Worm (Caenorhabditis elegans) whole organism, late embryonic: Measurements from ENCODE around the gene F54E7.6.

Source experiments
- ama-1 ChIP-seq: fragments of 150-350 bp; optimal IDR thresholded peaks from 2 replicates; lab custom pipeline; 2014
- ceh-31 ChIP-seq: sonication (generic microtip); optimal IDR thresholded peaks from 2 replicates; lab custom pipeline; 2016; ENCODE audit warnings: missing genetic modification characterization, missing compliant biosample characterization
- elt-2 ChIP-seq: sonication (generic microtip); optimal IDR thresholded peaks from 2 replicates; lab custom pipeline; 2016; ENCODE audit warnings: missing genetic modification reagents, missing genetic modification characterization, missing compliant biosample characterization
- hlh-6 ChIP-seq: sonication (generic microtip); optimal IDR thresholded peaks from 2 replicates; lab custom pipeline; 2016; ENCODE audit warnings: missing genotype, missing genetic modification characterization, missing compliant biosample characterization
- pha-4 ChIP-seq: fragments of 150-350 bp; optimal IDR thresholded peaks from 2 replicates; lab custom pipeline; 2018; ENCODE audit warnings: missing biosample characterization, missing genetic modification reagents, missing genetic modification characterization
- pqm-1 ChIP-seq: sonication (generic microtip); optimal IDR thresholded peaks from 2 replicates; lab custom pipeline; 2016; ENCODE audit warnings: missing genetic modification characterization, missing compliant biosample characterization
- pros-1 ChIP-seq: fragments of 150-350 bp; optimal IDR thresholded peaks from 2 replicates; lab custom pipeline; 2014; ENCODE audit warnings: missing biosample characterization, missing genetic modification reagents, missing genetic modification characterization
- ref-2 ChIP-seq: sonication (generic microtip); optimal IDR thresholded peaks from 2 replicates; lab custom pipeline; 2016; ENCODE audit warnings: missing genetic modification characterization, missing compliant biosample characterization
- tbx-2 ChIP-seq: sonication (generic microtip); optimal IDR thresholded peaks from 2 replicates; lab custom pipeline; 2016; ENCODE audit warnings: missing genetic modification characterization, missing compliant biosample characterization
- unc-86 ChIP-seq: sonication (generic microtip); optimal IDR thresholded peaks from 2 replicates; lab custom pipeline; 2016; ENCODE audit warnings: missing genetic modification characterization, missing compliant biosample characterization
- ztf-16 ChIP-seq: sonication (generic microtip); optimal IDR thresholded peaks from 2 replicates; lab custom pipeline; 2017; ENCODE audit warnings: missing genetic modification characterization, missing compliant biosample characterization

DNA sequence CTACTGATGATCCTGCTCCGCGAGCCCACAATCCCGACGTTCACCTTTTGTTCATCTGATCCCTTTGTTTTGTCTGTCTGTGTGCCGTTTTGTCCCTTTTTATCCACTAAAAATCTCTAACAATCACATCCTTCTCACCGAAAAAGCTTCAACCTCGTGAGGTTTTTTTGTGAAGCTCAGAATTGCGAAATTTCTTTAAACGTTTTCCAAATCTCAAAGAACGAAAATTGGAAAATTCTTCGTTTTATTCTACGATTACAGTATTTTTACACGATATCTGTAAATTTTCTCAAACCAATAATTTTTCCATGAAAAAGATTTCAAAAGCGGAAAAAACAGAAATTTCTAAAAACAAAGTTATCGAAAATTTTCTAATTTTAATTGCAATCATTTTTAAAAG, 13.3 kb upstream of the F54E7.6 start:
- TF ChIP-seq pha-4 (tag; lab: Kevin White, UChicago) (no peak), ama-1 (lab: Kevin White, UChicago) (no peak), ztf-16 (no peak), pros-1 (tag; lab: Kevin White, UChicago) (no peak), tbx-2 (tag; lab: Kevin White, UChicago) (no peak), ceh-31 (tag; lab: Kevin White, UChicago) (no peak), pqm-1 (no peak), ref-2 (no peak), elt-2 (tag; lab: Kevin White, UChicago) (no peak), hlh-6 (no peak), unc-86 (no peak)
